Fruit fly (Drosophila melanogaster): ENCODE data around the gene CG13000.

The CG13000 gene

dm6 chrX:16946604-16947003, 1.7 kb downstream of the CG13000 start:
- TF ChIP-seq dsf (GFP tag; optimal IDR thresholded peaks at IDR 0.05; ENCODE audit: borderline replicate concordance) (no peak), h (GFP tag; optimal IDR thresholded peaks at IDR 0.05) (no peak), dmrt93B (GFP tag; optimal IDR thresholded peaks at IDR 0.05) (no peak), rgr (GFP tag; optimal IDR thresholded peaks at IDR 0.05) (no peak), lola (GFP tag; optimal IDR thresholded peaks at IDR 0.05) (no peak), Jra (GFP tag; optimal IDR thresholded peaks at IDR 0.05) (no peak)

DNA sequence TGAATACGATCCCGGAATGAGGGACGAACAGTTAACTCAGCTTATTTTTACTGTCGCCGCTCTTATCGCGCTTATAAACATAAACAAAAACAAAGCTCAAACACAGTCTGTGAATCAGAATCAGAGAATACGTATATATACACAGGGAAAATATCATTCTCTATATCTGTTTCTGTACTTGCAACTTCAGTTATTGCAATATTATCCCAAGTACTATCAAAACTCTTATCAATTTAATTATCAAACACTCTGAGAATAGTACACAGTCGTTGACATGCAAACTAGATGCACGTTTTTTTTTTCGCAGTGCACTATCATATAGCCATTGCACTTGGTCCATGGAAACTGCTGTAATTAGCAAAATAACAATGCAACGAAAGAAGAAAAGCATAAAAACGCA, 2.9 kb downstream of the CG13000 start:
- no peak for TF ChIP-seq usp (GFP tag; optimal IDR thresholded peaks at IDR 0.05)
- TF ChIP-seq sv (GFP tag; optimal IDR thresholded peaks at IDR 0.05), result no peak
- no peak for TF ChIP-seq jim (GFP tag; optimal IDR thresholded peaks at IDR 0.05)
- TF ChIP-seq h (GFP tag; optimal IDR thresholded peaks at IDR 0.05), result peak; percentile 75
- TF ChIP-seq Dfd (GFP tag; optimal IDR thresholded peaks at IDR 0.05), result no peak
- no peak for TF ChIP-seq woc (GFP tag; optimal IDR thresholded peaks at IDR 0.05)
- TF ChIP-seq Rel (GFP tag; optimal IDR thresholded peaks at IDR 0.05), result no peak
- TF ChIP-seq Rel (tag; optimal IDR thresholded peaks at IDR 0.05), result no peak
- TF ChIP-seq dmrt93B (GFP tag; optimal IDR thresholded peaks at IDR 0.05), result peak; percentile 53
- no peak for TF ChIP-seq tai (GFP tag; optimal IDR thresholded peaks at IDR 0.05)
- peak; percentile 76 for TF ChIP-seq rgr (GFP tag; optimal IDR thresholded peaks at IDR 0.05)
- no peak for TF ChIP-seq Abd-B (GFP tag; optimal IDR thresholded peaks at IDR 0.05)
- no peak for TF ChIP-seq dsf (GFP tag; optimal IDR thresholded peaks at IDR 0.05; ENCODE audit: borderline replicate concordance)
- no peak for TF ChIP-seq sage (GFP tag; optimal IDR thresholded peaks at IDR 0.05)
- TF ChIP-seq CrebA (GFP tag; optimal IDR thresholded peaks at IDR 0.05; ENCODE audit: borderline replicate concordance), result no peak
- TF ChIP-seq N (GFP tag; optimal IDR thresholded peaks at IDR 0.05), result no peak
- TF ChIP-seq fru (GFP tag; optimal IDR thresholded peaks at IDR 0.05), result peak; percentile 66
- TF ChIP-seq foxo (GFP tag; optimal IDR thresholded peaks at IDR 0.05), result peak in 1 of 2 experiments; percentile 76
- peak; percentile 58 for TF ChIP-seq OdsH (GFP tag; optimal IDR thresholded peaks at IDR 0.05)
- TF ChIP-seq CG32264 (GFP tag; optimal IDR thresholded peaks at IDR 0.05), result no peak
- no peak for TF ChIP-seq Dif (GFP tag; optimal IDR thresholded peaks at IDR 0.05; ENCODE audit: partially characterized antibody)
- TF ChIP-seq pan (optimal IDR thresholded peaks at IDR 0.05), result no peak
- TF ChIP-seq GATAd (GFP tag; optimal IDR thresholded peaks at IDR 0.05), result no peak
- TF ChIP-seq dl (GFP tag; optimal IDR thresholded peaks at IDR 0.05; ENCODE audit: insufficient read depth in 1 of 2, partially characterized antibody in 2 of 2), result no peak
- TF ChIP-seq Jra (GFP tag; optimal IDR thresholded peaks at IDR 0.05), result no peak
- no peak for TF ChIP-seq Vsx2 (GFP tag; optimal IDR thresholded peaks at IDR 0.05; ENCODE audit: partially characterized antibody)
- no peak for TF ChIP-seq lola (GFP tag; optimal IDR thresholded peaks at IDR 0.05)
- no peak for TF ChIP-seq Hr83 (GFP tag; optimal IDR thresholded peaks at IDR 0.05; ENCODE audit: poor library complexity, severe bottlenecking)
- TF ChIP-seq Myc (optimal IDR thresholded peaks at IDR 0.05), result no peak
- TF ChIP-seq brk (GFP tag; optimal IDR thresholded peaks at IDR 0.05), result no peak
- no peak for TF ChIP-seq CG9705 (GFP tag; optimal IDR thresholded peaks at IDR 0.05)
- TF ChIP-seq HLH106 (tag; optimal IDR thresholded peaks at IDR 0.05), result peak; percentile 67
- TF ChIP-seq ey (GFP tag; optimal IDR thresholded peaks at IDR 0.05), result peak; percentile 74
- TF ChIP-seq Sp1 (GFP tag; optimal IDR thresholded peaks at IDR 0.05), result peak; percentile 62
- peak; percentile 59 for TF ChIP-seq br (GFP tag; optimal IDR thresholded peaks at IDR 0.05)
- TF ChIP-seq Mio (GFP tag; optimal IDR thresholded peaks at IDR 0.05), result no peak
- peak; percentile 45 for TF ChIP-seq Hnf4 (GFP tag; optimal IDR thresholded peaks at IDR 0.05)
- no peak for TF ChIP-seq Hr78 (GFP tag; optimal IDR thresholded peaks at IDR 0.05)
- peak; percentile 55 for TF ChIP-seq psq (GFP tag; optimal IDR thresholded peaks at IDR 0.05)

dm6 chrX:16944049-16944532, 4.2 kb downstream of the CG13000 start:
- TF ChIP-seq HLH106 (tag; optimal IDR thresholded peaks at IDR 0.05) (peak; percentile 49), br (GFP tag; optimal IDR thresholded peaks at IDR 0.05) (no peak), Sp1 (GFP tag; optimal IDR thresholded peaks at IDR 0.05) (peak; percentile 50), fru (GFP tag; optimal IDR thresholded peaks at IDR 0.05) (peak; percentile 12), OdsH (GFP tag; optimal IDR thresholded peaks at IDR 0.05) (peak; percentile 44), N (GFP tag; optimal IDR thresholded peaks at IDR 0.05) (no peak), dsf (GFP tag; optimal IDR thresholded peaks at IDR 0.05; ENCODE audit: borderline replicate concordance) (no peak), rgr (GFP tag; optimal IDR thresholded peaks at IDR 0.05) (peak; percentile 45), foxo (GFP tag; optimal IDR thresholded peaks at IDR 0.05) (peak in 1 of 2 experiments; percentile 52), psq (GFP tag; optimal IDR thresholded peaks at IDR 0.05) (peak; percentile 4), h (GFP tag; optimal IDR thresholded peaks at IDR 0.05) (peak; percentile 13)
